Worm (Caenorhabditis elegans) whole organism, young adult: Measurements from ENCODE around the gene W08A12.2.

Source experiments
- B0019.2 ChIP-seq: fragments of 200-800 bp; sonication (Bioruptor generic); conservative IDR thresholded peaks from 2 replicates; pipeline ENCODE4 v1.3.6; 2022; ENCODE audit warnings: missing genetic modification reagents, missing genetic modification characterization, missing compliant biosample characterization
- B0336.3 ChIP-seq: fragments of 200-800 bp; sonication (Bioruptor generic); IDR thresholded peaks from 2 replicates; pipeline ENCODE4 v1.3.6; 2022; ENCODE audit warnings: missing genetic modification characterization, missing compliant biosample characterization
- C17E4.6 ChIP-seq: fragments of 200-800 bp; sonication (Bioruptor generic); IDR thresholded peaks from 2 replicates; pipeline ENCODE4 v1.3.6; 2022; ENCODE audit warnings: missing genetic modification reagents, missing genetic modification characterization, missing compliant biosample characterization
- F22D6.2 ChIP-seq: sonication (generic microtip); optimal IDR thresholded peaks from 2 replicates; lab custom pipeline; 2016; ENCODE audit warnings: mild to moderate bottlenecking, missing genetic modification characterization, missing compliant biosample characterization
- F23B12.7 ChIP-seq: sonication (generic microtip); optimal IDR thresholded peaks from 2 replicates; lab custom pipeline; 2017; ENCODE audit warnings: missing genetic modification characterization, mild to moderate bottlenecking, missing compliant biosample characterization, antibody characterized with exemption, moderate library complexity; ENCODE audit not compliant: insufficient read depth
- F49E8.2 ChIP-seq: sonication (generic microtip); optimal IDR thresholded peaks from 3 replicates; lab custom pipeline; 2017; ENCODE audit warnings: missing genetic modification characterization, mild to moderate bottlenecking, missing compliant biosample characterization, antibody characterized with exemption, moderate library complexity; ENCODE audit not compliant: insufficient read depth
- Y53F4B.3 ChIP-seq: fragments of 200-800 bp; sonication (Bioruptor generic); IDR thresholded peaks from 2 replicates; pipeline ENCODE4 v1.3.6; 2022; ENCODE audit warnings: missing genetic modification reagents, missing genetic modification characterization, missing compliant biosample characterization
- aptf-2 ChIP-seq: fragments of 200-800 bp; sonication (Bioruptor generic); conservative IDR thresholded peaks from 2 replicates; pipeline ENCODE4 v1.3.6; 2022; ENCODE audit warnings: missing genetic modification reagents, missing genetic modification characterization, missing compliant biosample characterization
- athp-1 ChIP-seq: sonication (generic microtip); optimal IDR thresholded peaks from 2 replicates; lab custom pipeline; 2017; ENCODE audit warnings: mild to moderate bottlenecking, missing genetic modification characterization, missing compliant biosample characterization
- attf-5 ChIP-seq: fragments of 200-800 bp; sonication (Bioruptor generic); optimal IDR thresholded peaks from 2 replicates; lab custom pipeline; 2018; ENCODE audit warnings: mild to moderate bottlenecking, missing genetic modification characterization, missing compliant biosample characterization
- bed-1 ChIP-seq: fragments of 200-800 bp; sonication (Bioruptor generic); IDR thresholded peaks from 2 replicates; pipeline ENCODE4 v1.3.6; 2022; ENCODE audit warnings: missing genetic modification reagents, missing genetic modification characterization, missing compliant biosample characterization
- cebp-1 ChIP-seq, 2 experiments: fragments of 200-800 bp in 1 of 2; sonication (Bioruptor generic) in 1 of 2; sonication (generic microtip) in 1 of 2; IDR thresholded peaks in 1 of 2; optimal IDR thresholded peaks in 1 of 2; 2 replicates each; pipeline versions ENCODE4 v1.3.6 to Lab custom; 2017 to 2022; ENCODE audit warnings: missing compliant biosample characterization in 2 of 2, missing genetic modification characterization in 2 of 2, mild to moderate bottlenecking in 1 of 2, missing genetic modification reagents in 1 of 2, moderate library complexity in 1 of 2
- ceh-58 ChIP-seq: fragments of 200-800 bp; sonication (Bioruptor generic); IDR thresholded peaks from 2 replicates; pipeline ENCODE4 v1.3.6; 2022; ENCODE audit warnings: missing genetic modification characterization, missing compliant biosample characterization
- chd-7 ChIP-seq: sonication (generic microtip); optimal IDR thresholded peaks from 2 replicates; lab custom pipeline; 2016; ENCODE audit warnings: mild to moderate bottlenecking, missing genetic modification characterization, moderate library complexity, missing compliant biosample characterization
- dox-1 ChIP-seq: fragments of 200-800 bp; sonication (Bioruptor generic); IDR thresholded peaks from 2 replicates; pipeline ENCODE4 v1.3.6; 2022; ENCODE audit warnings: missing genetic modification reagents, missing genetic modification characterization, missing compliant biosample characterization
- efl-1 ChIP-seq: fragments of 150-350 bp; optimal IDR thresholded peaks from 2 replicates; lab custom pipeline; 2014; ENCODE audit warnings: missing biosample characterization, missing genetic modification reagents, missing genetic modification characterization
- egl-18 ChIP-seq: fragments of 200-800 bp; sonication (Bioruptor generic); IDR thresholded peaks from 2 replicates; pipeline ENCODE4 v1.3.6; 2022; ENCODE audit warnings: missing genetic modification reagents, missing genetic modification characterization, missing compliant biosample characterization
- ekl-4 ChIP-seq: fragments of 200-800 bp; sonication (Bioruptor generic); IDR thresholded peaks from 2 replicates; pipeline ENCODE4 v1.3.6; 2022; ENCODE audit warnings: missing genetic modification reagents, missing genetic modification characterization, missing compliant biosample characterization
- hlh-26 ChIP-seq: fragments of 200-800 bp; sonication (Bioruptor generic); conservative IDR thresholded peaks from 2 replicates; pipeline ENCODE4 v1.3.6; 2022; ENCODE audit warnings: missing genetic modification reagents, missing genetic modification characterization, missing compliant biosample characterization
- hsf-1 ChIP-seq: fragments of 200-800 bp; sonication (Bioruptor generic); IDR thresholded peaks from 2 replicates; pipeline ENCODE4 v1.3.6; 2022; ENCODE audit warnings: missing genetic modification reagents, missing genetic modification characterization, missing compliant biosample characterization
- let-526 ChIP-seq: fragments of 200-800 bp; sonication (Bioruptor generic); IDR thresholded peaks from 2 replicates; pipeline ENCODE4 v1.3.6; 2022; ENCODE audit warnings: missing genetic modification reagents, missing genetic modification characterization, missing compliant biosample characterization
- let-607 ChIP-seq, 2 experiments: fragments of 200-800 bp in 1 of 2; sonication (Bioruptor generic) in 1 of 2; sonication (generic microtip) in 1 of 2; optimal IDR thresholded peaks; 2 replicates each; lab custom pipeline; 2016 to 2018; ENCODE audit warnings: mild to moderate bottlenecking in 2 of 2, missing compliant biosample characterization in 2 of 2, missing genetic modification characterization in 2 of 2, moderate library complexity in 2 of 2, missing genotype in 1 of 2
- madf-6 ChIP-seq: fragments of 200-800 bp; sonication (Bioruptor generic); IDR thresholded peaks from 2 replicates; pipeline ENCODE4 v1.3.6; 2022; ENCODE audit warnings: missing genetic modification reagents, missing genetic modification characterization, missing compliant biosample characterization
- madf-8 ChIP-seq: fragments of 200-800 bp; sonication (Bioruptor generic); conservative IDR thresholded peaks from 2 replicates; pipeline ENCODE4 v1.3.6; 2022; ENCODE audit warnings: missing genetic modification reagents, missing genetic modification characterization, missing compliant biosample characterization
- nhr-179 ChIP-seq: sonication (generic microtip); optimal IDR thresholded peaks from 2 replicates; lab custom pipeline; 2016; ENCODE audit warnings: mild to moderate bottlenecking, missing genetic modification characterization, missing compliant biosample characterization
- nhr-90 ChIP-seq: sonication (generic microtip); optimal IDR thresholded peaks from 2 replicates; lab custom pipeline; 2016; ENCODE audit warnings: missing genotype, mild to moderate bottlenecking, missing genetic modification characterization, missing compliant biosample characterization
- sdz-38 ChIP-seq: sonication (generic microtip); optimal IDR thresholded peaks from 2 replicates; lab custom pipeline; 2016; ENCODE audit warnings: missing genotype, missing genetic modification characterization, missing compliant biosample characterization
- sea-2 ChIP-seq: fragments of 200-800 bp; sonication (Bioruptor generic); IDR thresholded peaks from 2 replicates; pipeline ENCODE4 v1.3.6; 2022; ENCODE audit warnings: missing genetic modification characterization, missing compliant biosample characterization
- snpc-3.4 ChIP-seq: sonication (generic microtip); optimal IDR thresholded peaks from 2 replicates; lab custom pipeline; 2017; ENCODE audit warnings: missing genetic modification characterization, mild to moderate bottlenecking, missing compliant biosample characterization, antibody characterized with exemption, moderate library complexity, missing genotype, missing genetic modification reagents
- somi-1 ChIP-seq: fragments of 200-800 bp; sonication (Bioruptor generic); optimal IDR thresholded peaks from 2 replicates; lab custom pipeline; 2018; ENCODE audit warnings: mild to moderate bottlenecking, missing genetic modification characterization, missing compliant biosample characterization
- tbp1 ChIP-seq: fragments of 200-800 bp; sonication (Bioruptor generic); optimal IDR thresholded peaks from 2 replicates; lab custom pipeline; 2018; ENCODE audit warnings: mild to moderate bottlenecking, missing genetic modification characterization, missing compliant biosample characterization
- tlf-1 ChIP-seq: fragments of 200-800 bp; sonication (Bioruptor generic); optimal IDR thresholded peaks from 2 replicates; lab custom pipeline; 2018; ENCODE audit warnings: mild to moderate bottlenecking, missing genetic modification characterization, missing compliant biosample characterization
- ztf-18 ChIP-seq: sonication (generic microtip); optimal IDR thresholded peaks from 2 replicates; lab custom pipeline; 2016; ENCODE audit warnings: missing genotype, mild to moderate bottlenecking, missing genetic modification characterization, missing compliant biosample characterization
- ztf-22 ChIP-seq: fragments of 200-800 bp; sonication (Bioruptor generic); optimal IDR thresholded peaks from 2 replicates; lab custom pipeline; 2018; ENCODE audit warnings: mild to moderate bottlenecking, missing genetic modification characterization, moderate library complexity, missing compliant biosample characterization
- ztf-26 ChIP-seq: sonication (generic microtip); optimal IDR thresholded peaks from 2 replicates; lab custom pipeline; 2017; ENCODE audit warnings: missing genetic modification characterization, missing compliant biosample characterization
- ztf-28 ChIP-seq: fragments of 200-800 bp; sonication (Bioruptor generic); IDR thresholded peaks from 2 replicates; pipeline ENCODE4 v1.3.6; 2022; ENCODE audit warnings: missing genetic modification reagents, missing genetic modification characterization, missing compliant biosample characterization

The W08A12.2 gene

ce11 chrV:3644193-3644693 is 41.4 kb downstream of the W08A12.2 start, which contains the start of gene F59B1.8 (continued):
- TF ChIP-seq snpc-3.4 (tag; lab: Kevin White, UChicago) (no peak), aptf-2 (GFP tag; lab: Robert Waterston, UW) (no peak), let-607 (tag; optimal IDR thresholded peaks at IDR 0.05; lab: Kevin White, UChicago) (peak in 1 of 2 experiments; percentile 23), efl-1 (GFP tag; lab: Kevin White, UChicago) (peak; percentile 8), let-526 (0 out of 2 replicates have a peak, but pooled peaks have one; percentile 9), nhr-90 (tag; lab: Kevin White, UChicago) (peak; percentile 23), ztf-18 (tag; lab: Kevin White, UChicago) (no peak), dox-1 (peak; percentile 49; the same call in 1 of the 2 replicates), B0336.3 (GFP tag; lab: Robert Waterston, UW) (0 out of 2 replicates have a peak, but pooled peaks have one; percentile 20)

ce11 chrV:3639873-3640272 is 45.8 kb downstream of the W08A12.2 start:
- TF ChIP-seq cebp-1 (GFP tag; IDR thresholded peaks at IDR 0.05; lab: Robert Waterston, UW) (no peak), cebp-1 (tag; optimal IDR thresholded peaks at IDR 0.05; lab: Kevin White, UChicago) (no peak), ztf-22 (GFP tag; lab: Kevin White, UChicago) (no peak), ztf-28 (GFP tag; lab: Robert Waterston, UW) (no peak), ekl-4 (no peak), F23B12.7 (tag; lab: Kevin White, UChicago) (no peak), bed-1 (GFP tag; lab: Robert Waterston, UW) (no peak), Y53F4B.3 (GFP tag; lab: Robert Waterston, UW) (no peak), athp-1 (no peak), madf-8 (GFP tag; lab: Robert Waterston, UW) (no peak), attf-5 (GFP tag; lab: Kevin White, UChicago) (no peak), egl-18 (GFP tag; lab: Robert Waterston, UW) (no peak), hsf-1 (GFP tag; lab: Robert Waterston, UW) (no peak)

ce11 chrV:3637086-3637485 is 48.6 kb downstream of the W08A12.2 start, which contains the start of gene srx-41:
srx-41 (minus strand) TSS chrV:3637186.
- no peak for TF ChIP-seq bed-1 (GFP tag; lab: Robert Waterston, UW)
- no peak for TF ChIP-seq ekl-4
- no peak for TF ChIP-seq sdz-38
- no peak for TF ChIP-seq hlh-26 (GFP tag; lab: Robert Waterston, UW)
- no peak for TF ChIP-seq F22D6.2 (tag; lab: Kevin White, UChicago)
- TF ChIP-seq tlf-1: no peak
- TF ChIP-seq ztf-26 (tag; lab: Kevin White, UChicago): no peak
- TF ChIP-seq B0019.2 (GFP tag; lab: Robert Waterston, UW): no peak
- TF ChIP-seq B0336.3 (GFP tag; lab: Robert Waterston, UW): no peak
- TF ChIP-seq sea-2 (GFP tag; lab: Robert Waterston, UW): no peak
- TF ChIP-seq chd-7 (tag; lab: Kevin White, UChicago): no peak
- TF ChIP-seq madf-6: no peak
- no peak for TF ChIP-seq tbp1 (GFP tag; lab: Kevin White, UChicago)
- TF ChIP-seq ceh-58 (GFP tag; lab: Robert Waterston, UW): no peak
- TF ChIP-seq nhr-179: no peak
- TF ChIP-seq F49E8.2 (tag; lab: Kevin White, UChicago): no peak
- no peak for TF ChIP-seq athp-1
- TF ChIP-seq somi-1: no peak
- no peak for TF ChIP-seq C17E4.6 (GFP tag; lab: Robert Waterston, UW)
- no peak for TF ChIP-seq F23B12.7 (tag; lab: Kevin White, UChicago)
